Fruit fly (Drosophila melanogaster): ENCODE measurements around the gene atk.

Gene atk

dm6 chr3L:20410780-20411179 is 53.9 kb downstream of the atk start (continued):
- no peak for TF ChIP-seq seq (GFP tag; IDR thresholded peaks at IDR 0.05)
- no peak for TF ChIP-seq esg (GFP tag; conservative IDR thresholded peaks at IDR 0.05)
- TF ChIP-seq kah (GFP tag; optimal IDR thresholded peaks at IDR 0.05) = no peak
- TF ChIP-seq CG8089 (GFP tag; optimal IDR thresholded peaks at IDR 0.05) = no peak
- no peak for TF ChIP-seq CG1529 (GFP tag; optimal IDR thresholded peaks at IDR 0.05)
- TF ChIP-seq Antp (GFP tag; optimal IDR thresholded peaks at IDR 0.05) = no peak
- TF ChIP-seq CHES-1-like (GFP tag; optimal IDR thresholded peaks at IDR 0.05) = no peak
- TF ChIP-seq CG1603 (tag; optimal IDR thresholded peaks at IDR 0.05) = no peak
- TF ChIP-seq CG4282 (GFP tag; optimal IDR thresholded peaks at IDR 0.05) = no peak
- peak; percentile 22 for TF ChIP-seq CG17385 (GFP tag; optimal IDR thresholded peaks at IDR 0.05)
- no peak for TF ChIP-seq CG32767 (GFP tag; IDR thresholded peaks at IDR 0.05)
- TF ChIP-seq pan (optimal IDR thresholded peaks at IDR 0.05) = no peak
- no peak for TF ChIP-seq pan (GFP tag; optimal IDR thresholded peaks at IDR 0.05 in 1 of 2, IDR thresholded peaks at IDR 0.05 in 1 of 2)
- peak; percentile 23 for TF ChIP-seq CG17568 (GFP tag; optimal IDR thresholded peaks at IDR 0.05)
- TF ChIP-seq sc (optimal IDR thresholded peaks at IDR 0.05) = no peak
- TF ChIP-seq sc (GFP tag; optimal IDR thresholded peaks at IDR 0.05) = no peak
- no peak for TF ChIP-seq fu2 (GFP tag; optimal IDR thresholded peaks at IDR 0.05)
- no peak for TF ChIP-seq Elba2 (GFP tag; optimal IDR thresholded peaks at IDR 0.05)
- TF ChIP-seq trem (tag; optimal IDR thresholded peaks at IDR 0.05) = no peak
- TF ChIP-seq ash1 (GFP tag; optimal IDR thresholded peaks at IDR 0.05) = no peak
- TF ChIP-seq Ets97D (GFP tag; optimal IDR thresholded peaks at IDR 0.05) = peak; percentile 90
- TF ChIP-seq mirr (GFP tag; optimal IDR thresholded peaks at IDR 0.05) = peak; percentile 26
- no peak for TF ChIP-seq knrl (GFP tag; IDR thresholded peaks at IDR 0.05; ENCODE audit: partially characterized antibody)
- no peak for TF ChIP-seq lbe (GFP tag; optimal IDR thresholded peaks at IDR 0.05)
- TF ChIP-seq stc (GFP tag; IDR thresholded peaks at IDR 0.05) = no peak
- no peak for TF ChIP-seq CG2889 (GFP tag; IDR thresholded peaks at IDR 0.05)
- TF ChIP-seq CTCF (GFP tag; optimal IDR thresholded peaks at IDR 0.05) = no peak
- no peak for TF ChIP-seq CG12769 (tag; optimal IDR thresholded peaks at IDR 0.05)
- TF ChIP-seq CG16813 (GFP tag; IDR thresholded peaks at IDR 0.05; ENCODE audit: partially characterized antibody) = no peak
- TF ChIP-seq ap (GFP tag; IDR thresholded peaks at IDR 0.05) = no peak
- peak; percentile 60 for TF ChIP-seq cg (GFP tag; optimal IDR thresholded peaks at IDR 0.05)
- TF ChIP-seq Trl (optimal IDR thresholded peaks at IDR 0.05) = no peak
- no peak for TF ChIP-seq Trl (GFP tag; optimal IDR thresholded peaks at IDR 0.05)
- TF ChIP-seq CG10565 (GFP tag; optimal IDR thresholded peaks at IDR 0.05) = no peak
- peak; percentile 13 for TF ChIP-seq CG13296 (GFP tag; optimal IDR thresholded peaks at IDR 0.05)
- TF ChIP-seq H15 (GFP tag; IDR thresholded peaks at IDR 0.05) = no peak
- peak in 1 of 2 experiments; percentile 52 for TF ChIP-seq Eip74EF (GFP tag; optimal IDR thresholded peaks at IDR 0.05)
- TF ChIP-seq hkb (optimal IDR thresholded peaks at IDR 0.05) = no peak
- TF ChIP-seq hkb (GFP tag; IDR thresholded peaks at IDR 0.05) = 0 out of 2 replicates have a peak, but pooled peaks have one; percentile 20
- TF ChIP-seq aop (GFP tag; IDR thresholded peaks at IDR 0.05) = no peak
- TF ChIP-seq CG8290 (GFP tag; optimal IDR thresholded peaks at IDR 0.05) = no peak
- peak in 1 of 2 experiments; percentile 17 for TF ChIP-seq CG8290 (tag; optimal IDR thresholded peaks at IDR 0.05)
- TF ChIP-seq cas (GFP tag; IDR thresholded peaks at IDR 0.05) = no peak
- TF ChIP-seq CG17359 (tag; optimal IDR thresholded peaks at IDR 0.05) = peak; percentile 16
- no peak for TF ChIP-seq MESR4 (GFP tag; optimal IDR thresholded peaks at IDR 0.05)
- no peak for TF ChIP-seq tin (GFP tag; optimal IDR thresholded peaks at IDR 0.05)
- TF ChIP-seq Hr78 (GFP tag; optimal IDR thresholded peaks at IDR 0.05) = no peak
- TF ChIP-seq oc (tag; optimal IDR thresholded peaks at IDR 0.05) = no peak
- no peak for TF ChIP-seq CG4854 (GFP tag; optimal IDR thresholded peaks at IDR 0.05)
- no peak for TF ChIP-seq E2f2 (GFP tag; IDR thresholded peaks at IDR 0.05)
- TF ChIP-seq CG5953 (GFP tag; IDR thresholded peaks at IDR 0.05) = no peak
- no peak for TF ChIP-seq toy (GFP tag; IDR thresholded peaks at IDR 0.05)
- TF ChIP-seq usp (GFP tag; optimal IDR thresholded peaks at IDR 0.05) = no peak
- TF ChIP-seq lmd (GFP tag; IDR thresholded peaks at IDR 0.05) = no peak
